Worm (Caenorhabditis elegans): ENCODE measurements around the gene fbxa-108.
A peak's percentile ranks its signal among the peaks of the same experiment; 100 is the strongest.

- TF ChIP-seq unc-62 (GFP tag; optimal IDR thresholded peaks at IDR 0.05 in 1 of 2) (no peak), unc-62 (tag; optimal IDR thresholded peaks at IDR 0.05) (no peak), ceh-44 (GFP tag; IDR thresholded peaks at IDR 0.05) (no peak), lir-3 (tag; optimal IDR thresholded peaks at IDR 0.05) (no peak), R02D3.7 (tag; optimal IDR thresholded peaks at IDR 0.05) (no peak), ZK546.5 (tag; optimal IDR thresholded peaks at IDR 0.05) (no peak), snpc-1.2 (GFP tag; IDR thresholded peaks at IDR 0.05) (no peak), mep-1 (tag; optimal IDR thresholded peaks at IDR 0.05) (peak; percentile 56), ceh-20 (GFP tag; IDR thresholded peaks at IDR 0.05) (no peak), F44E2.7 (GFP tag; IDR thresholded peaks at IDR 0.05) (no peak)
Measured at ce11 chrV:17659228-17659627, at the start of gene fbxa-108.

Data from whole organism, L4 larva.